Fruit fly (Drosophila melanogaster) S2 (cell line): Measurements from ENCODE around the gene hmw.

ENCODE experiments used
- CG8478 ChIP-seq: fragments of >200 bp; optimal IDR thresholded peaks from 2 replicates; lab custom pipeline; 2018
- CTCF ChIP-seq, 2 experiments: fragments of >200 bp; optimal IDR thresholded peaks; 2 replicates each; lab custom pipeline; 2018

DNA sequence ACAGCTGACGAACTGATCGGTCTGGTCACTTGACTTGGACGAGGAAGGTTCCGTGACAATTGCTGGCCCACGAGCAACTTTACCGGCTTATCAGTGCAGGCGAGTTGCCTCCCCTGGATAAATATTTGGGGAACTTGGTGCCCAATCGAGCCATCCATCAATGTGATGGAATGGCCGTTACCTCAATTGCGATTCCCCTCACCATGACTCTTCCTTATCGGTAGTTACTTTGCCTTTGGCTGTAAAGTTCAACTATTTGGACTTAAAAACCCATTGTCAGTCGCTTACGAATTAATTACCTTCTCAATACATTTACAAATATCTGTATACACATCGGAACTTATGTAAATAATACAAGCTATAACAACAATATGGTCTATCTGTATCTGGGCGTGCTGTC is 28.0 kb downstream of the hmw start, which contains the start of gene Vha100-4:
- TF ChIP-seq CTCF (optimal IDR thresholded peaks at IDR 0.05; lab: Kevin White, UChicago) (no peak), CG8478 (lab: Kevin White, UChicago) (no peak)
